Worm (Caenorhabditis elegans) whole organism, L3 larva: ENCODE results near the gene C35C5.10.

Source experiments
- egl-27 ChIP-seq: sonication (generic microtip); optimal IDR thresholded peaks from 4 replicates; lab custom pipeline; 2017; ENCODE audit warnings: missing biosample characterization, missing genetic modification reagents, missing genetic modification characterization
- lin-15B ChIP-seq: fragments of 150-350 bp; optimal IDR thresholded peaks from 2 replicates; lab custom pipeline; 2014; ENCODE audit warnings: missing biosample characterization, missing genetic modification characterization
- mdl-1 ChIP-seq: fragments of 150-350 bp; optimal IDR thresholded peaks from 2 replicates; lab custom pipeline; 2014; ENCODE audit warnings: missing biosample characterization, missing genetic modification characterization
- nfya-1 ChIP-seq: sonication (generic microtip); optimal IDR thresholded peaks from 2 replicates; lab custom pipeline; 2017; ENCODE audit warnings: missing genetic modification characterization, mild to moderate bottlenecking, missing compliant biosample characterization, antibody characterized with exemption, moderate library complexity; ENCODE audit not compliant: insufficient read depth
- nhr-25 ChIP-seq: sonication (generic microtip); optimal IDR thresholded peaks from 2 replicates; lab custom pipeline; 2017; ENCODE audit warnings: missing biosample characterization, missing genetic modification characterization
- nhr-76 ChIP-seq: fragments of 150-350 bp; sonication (generic microtip); optimal IDR thresholded peaks from 5 replicates; lab custom pipeline; 2014; ENCODE audit warnings: missing biosample characterization, missing genetic modification characterization
- sea-2 ChIP-seq: fragments of 150-350 bp; sonication (generic microtip); optimal IDR thresholded peaks from 4 replicates; lab custom pipeline; 2014; ENCODE audit warnings: missing biosample characterization, missing genetic modification reagents, missing genetic modification characterization
- skn-1 ChIP-seq: fragments of 150-350 bp; optimal IDR thresholded peaks from 2 replicates; lab custom pipeline; 2014; ENCODE audit warnings: missing biosample characterization, missing genetic modification characterization
- unc-62 ChIP-seq: fragments of 150-350 bp; sonication (generic microtip); optimal IDR thresholded peaks from 4 replicates; lab custom pipeline; 2014; ENCODE audit warnings: missing biosample characterization, missing genetic modification reagents, missing genetic modification characterization

DNA sequence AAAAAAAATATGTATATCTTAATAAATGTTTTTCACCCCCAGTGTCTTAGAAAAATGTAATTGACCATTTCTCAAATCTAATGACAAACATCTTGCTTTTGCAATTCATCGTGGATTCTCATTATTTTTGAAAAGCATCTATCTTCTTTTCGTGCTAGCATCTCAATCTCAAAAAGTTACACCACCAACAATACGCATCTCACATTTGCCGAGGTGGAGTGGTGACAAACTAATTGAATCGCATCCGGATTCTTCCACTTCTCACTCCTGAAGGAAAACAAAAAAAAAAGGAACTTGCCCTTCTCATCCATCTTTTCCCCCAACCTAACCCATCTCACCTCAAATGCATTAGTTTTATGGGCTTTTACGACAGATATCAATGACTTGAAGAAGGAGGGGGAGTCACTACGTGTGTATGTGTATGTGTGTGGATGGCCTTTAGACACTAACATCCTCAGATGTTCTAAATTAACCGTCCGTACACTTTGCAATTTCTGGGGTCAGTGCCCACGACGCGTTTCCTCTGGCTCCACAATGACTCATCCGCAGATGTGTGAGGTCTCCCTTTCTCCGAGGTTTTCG is 8.5 kb upstream of the C35C5.10 start:
- TF ChIP-seq skn-1 (tag; lab: Kevin White, UChicago) (no peak), unc-62 (GFP tag; lab: Kevin White, UChicago) (no peak), sea-2 (GFP tag; lab: Kevin White, UChicago) (no peak), nfya-1 (no peak), nhr-76 (tag; lab: Kevin White, UChicago) (no peak), nhr-25 (no peak), lin-15B (tag; lab: Kevin White, UChicago) (no peak), egl-27 (tag; lab: Kevin White, UChicago) (no peak), mdl-1 (tag; lab: Kevin White, UChicago) (no peak)
